Fruit fly (Drosophila melanogaster): ENCODE results near the gene Arts.

The Arts gene

dm6 chr3L:16581201-16581705, 21.4 kb upstream of the Arts start, which contains the start of gene Smn (continued):
- TF ChIP-seq ase (GFP tag; IDR thresholded peaks at IDR 0.05) (no peak), fd3F (GFP tag; optimal IDR thresholded peaks at IDR 0.05) (peak; percentile 32), Meics (GFP tag; optimal IDR thresholded peaks at IDR 0.05) (peak; percentile 52), ssp (GFP tag; IDR thresholded peaks at IDR 0.05) (peak; percentile 36; the same call in 1 of the 2 replicates), dysf (GFP tag; IDR thresholded peaks at IDR 0.05) (no peak), dpn (GFP tag; optimal IDR thresholded peaks at IDR 0.05) (peak; percentile 39 to 58), luna (GFP tag; optimal IDR thresholded peaks at IDR 0.05) (no peak), CG3838 (GFP tag; optimal IDR thresholded peaks at IDR 0.05) (no peak), B-H2 (GFP tag; optimal IDR thresholded peaks at IDR 0.05) (peak; percentile 55), CG30403 (GFP tag; optimal IDR thresholded peaks at IDR 0.05) (peak; percentile 72), grau (tag; optimal IDR thresholded peaks at IDR 0.05) (peak; percentile 53), Sin3A (optimal IDR thresholded peaks at IDR 0.05) (peak; percentile 37), HLH3B (GFP tag; IDR thresholded peaks at IDR 0.05) (no peak), CG17612 (GFP tag; IDR thresholded peaks at IDR 0.05) (no peak), esg (GFP tag; conservative IDR thresholded peaks at IDR 0.05) (no peak), knrl (GFP tag; IDR thresholded peaks at IDR 0.05; ENCODE audit: partially characterized antibody) (peak; percentile 86), fd64A (GFP tag; optimal IDR thresholded peaks at IDR 0.05) (no peak), bab2 (GFP tag; optimal IDR thresholded peaks at IDR 0.05) (peak; percentile 46), inv (GFP tag; IDR thresholded peaks at IDR 0.05; ENCODE audit: partially characterized antibody) (peak; percentile 80), NC2β (GFP tag; optimal IDR thresholded peaks at IDR 0.05) (peak; percentile 38), tgo (GFP tag; IDR thresholded peaks at IDR 0.05) (no peak), CG14441 (GFP tag; IDR thresholded peaks at IDR 0.05) (no peak), CG18476 (GFP tag; optimal IDR thresholded peaks at IDR 0.05) (peak; percentile 18), CG3065 (GFP tag; optimal IDR thresholded peaks at IDR 0.05) (no peak), slbo (GFP tag; IDR thresholded peaks at IDR 0.05) (peak; percentile 55), dimm (GFP tag; IDR thresholded peaks at IDR 0.05) (no peak), sug (tag; optimal IDR thresholded peaks at IDR 0.05) (peak; percentile 58), Sox102F (GFP tag; optimal IDR thresholded peaks at IDR 0.05) (no peak), CG12219 (GFP tag; optimal IDR thresholded peaks at IDR 0.05) (no peak), peb (GFP tag; IDR thresholded peaks at IDR 0.05) (no peak), pb (GFP tag; optimal IDR thresholded peaks at IDR 0.05) (no peak), CG7357 (GFP tag; IDR thresholded peaks at IDR 0.05) (no peak), ATbp (GFP tag; optimal IDR thresholded peaks at IDR 0.05) (no peak), gsb-n (tag; optimal IDR thresholded peaks at IDR 0.05) (no peak), CG12391 (tag; optimal IDR thresholded peaks at IDR 0.05) (peak; percentile 61), NC2α (GFP tag; optimal IDR thresholded peaks at IDR 0.05) (no peak), CG14860 (GFP tag; IDR thresholded peaks at IDR 0.05; ENCODE audit: partially characterized antibody) (peak; percentile 84), Nf-YB (GFP tag; optimal IDR thresholded peaks at IDR 0.05) (peak; percentile 7), ems (GFP tag; optimal IDR thresholded peaks at IDR 0.05) (no peak), repo (GFP tag; optimal IDR thresholded peaks at IDR 0.05) (no peak), CG8281 (tag; optimal IDR thresholded peaks at IDR 0.05) (peak; percentile 32), Hmr (GFP tag; optimal IDR thresholded peaks at IDR 0.05) (peak; percentile 51), CG12155 (GFP tag; optimal IDR thresholded peaks at IDR 0.05) (peak; percentile 60), Max (GFP tag; optimal IDR thresholded peaks at IDR 0.05) (peak; percentile 50), ci (GFP tag; IDR thresholded peaks at IDR 0.05) (no peak), Tbp (GFP tag; optimal IDR thresholded peaks at IDR 0.05) (peak; percentile 40), Blimp-1 (GFP tag; optimal IDR thresholded peaks at IDR 0.05) (peak; percentile 18), zen2 (GFP tag; IDR thresholded peaks at IDR 0.05; ENCODE audit: partially characterized antibody) (peak; percentile 70; the same call in 2 of the 3 replicates), lola (GFP tag; optimal IDR thresholded peaks at IDR 0.05) (peak in 1 of 3 experiments; percentile 28), usp (GFP tag; optimal IDR thresholded peaks at IDR 0.05) (no peak), CG7987 (GFP tag; optimal IDR thresholded peaks at IDR 0.05) (no peak)

Data from whole organism, embryonic.